Worm (Caenorhabditis elegans) whole organism, young adult: Measurements from ENCODE around the gene T24E12.6.
A peak's percentile ranks its signal among the peaks of the same experiment; 100 is the strongest.

Source experiments
- F10E7.11 ChIP-seq: sonication (generic microtip); optimal IDR thresholded peaks from 2 replicates; lab custom pipeline; 2017; ENCODE audit warnings: mild to moderate bottlenecking, missing genetic modification characterization, moderate library complexity, missing compliant biosample characterization
- F23B12.7 ChIP-seq: sonication (generic microtip); optimal IDR thresholded peaks from 2 replicates; lab custom pipeline; 2017; ENCODE audit warnings: missing genetic modification characterization, mild to moderate bottlenecking, missing compliant biosample characterization, antibody characterized with exemption, moderate library complexity; ENCODE audit not compliant: insufficient read depth
- F37B4.10 ChIP-seq: fragments of 200-800 bp; sonication (Bioruptor generic); IDR thresholded peaks from 2 replicates; pipeline ENCODE4 v1.3.6; 2022; ENCODE audit warnings: missing genetic modification characterization, missing compliant biosample characterization
- F39B2.1 ChIP-seq: fragments of 200-800 bp; sonication (Bioruptor generic); IDR thresholded peaks from 2 replicates; pipeline ENCODE4 v1.3.6; 2022; ENCODE audit warnings: missing genetic modification reagents, missing genetic modification characterization, missing compliant biosample characterization
- F57C9.4 ChIP-seq: sonication (generic microtip); optimal IDR thresholded peaks from 2 replicates; lab custom pipeline; 2017; ENCODE audit warnings: mild to moderate bottlenecking, missing genetic modification characterization, missing compliant biosample characterization
- K11D2.4 ChIP-seq: fragments of 200-800 bp; sonication (Bioruptor generic); IDR thresholded peaks from 2 replicates; pipeline ENCODE4 v1.3.6; 2022; ENCODE audit warnings: missing genetic modification reagents, missing genetic modification characterization, missing compliant biosample characterization
- K12H6.12 ChIP-seq: fragments of 200-800 bp; sonication (Bioruptor generic); optimal IDR thresholded peaks from 2 replicates; lab custom pipeline; 2018; ENCODE audit warnings: mild to moderate bottlenecking, missing genetic modification characterization, missing compliant biosample characterization
- T07F8.4 ChIP-seq: sonication (generic microtip); optimal IDR thresholded peaks from 2 replicates; lab custom pipeline; 2016; ENCODE audit warnings: mild to moderate bottlenecking, missing genetic modification characterization, moderate library complexity, missing compliant biosample characterization
- T26A5.8 ChIP-seq: sonication (generic microtip); optimal IDR thresholded peaks from 2 replicates; lab custom pipeline; 2016; ENCODE audit warnings: missing genetic modification characterization, missing compliant biosample characterization
- Y56A3A.18 ChIP-seq: fragments of 200-800 bp; sonication (Bioruptor generic); IDR thresholded peaks from 2 replicates; pipeline ENCODE4 v1.3.6; 2022; ENCODE audit warnings: missing genetic modification reagents, missing genetic modification characterization, missing compliant biosample characterization
- Y79H2A.3 ChIP-seq: fragments of 200-800 bp; sonication (Bioruptor generic); conservative IDR thresholded peaks from 2 replicates; pipeline ENCODE4 v1.3.6; 2022; ENCODE audit warnings: missing genetic modification reagents, missing genetic modification characterization, missing compliant biosample characterization
- ZK185.1 ChIP-seq: sonication (generic microtip); optimal IDR thresholded peaks from 2 replicates; lab custom pipeline; 2016; ENCODE audit warnings: mild to moderate bottlenecking, missing genetic modification characterization, missing compliant biosample characterization; ENCODE audit not compliant: poor library complexity, severe bottlenecking
- akir-1 ChIP-seq: fragments of 200-800 bp; sonication (Bioruptor generic); optimal IDR thresholded peaks from 2 replicates; lab custom pipeline; 2018; ENCODE audit warnings: mild to moderate bottlenecking, missing genetic modification characterization, moderate library complexity, missing compliant biosample characterization
- aptf-3 ChIP-seq: fragments of 200-800 bp; sonication (Bioruptor generic); IDR thresholded peaks from 2 replicates; pipeline ENCODE4 v1.3.6; 2022; ENCODE audit warnings: missing genetic modification characterization, missing compliant biosample characterization
- ccch-3 ChIP-seq: fragments of 200-800 bp; sonication (Bioruptor generic); optimal IDR thresholded peaks from 2 replicates; lab custom pipeline; 2018; ENCODE audit warnings: mild to moderate bottlenecking, missing genetic modification characterization, missing compliant biosample characterization
- chd-7 ChIP-seq: sonication (generic microtip); optimal IDR thresholded peaks from 2 replicates; lab custom pipeline; 2016; ENCODE audit warnings: mild to moderate bottlenecking, missing genetic modification characterization, moderate library complexity, missing compliant biosample characterization
- die-1 ChIP-seq: sonication (generic microtip); optimal IDR thresholded peaks from 2 replicates; lab custom pipeline; 2016; ENCODE audit warnings: missing genotype, mild to moderate bottlenecking, missing genetic modification characterization, missing compliant biosample characterization
- dpff-1 ChIP-seq: sonication (generic microtip); optimal IDR thresholded peaks from 2 replicates; lab custom pipeline; 2017; ENCODE audit warnings: mild to moderate bottlenecking, missing genetic modification characterization, missing compliant biosample characterization
- egrh-3 ChIP-seq: fragments of 200-800 bp; sonication (Bioruptor generic); IDR thresholded peaks from 2 replicates; pipeline ENCODE4 v1.3.6; 2022; ENCODE audit warnings: missing genetic modification reagents, missing genetic modification characterization, missing compliant biosample characterization
- fkh-3 ChIP-seq: sonication (generic microtip); optimal IDR thresholded peaks from 2 replicates; lab custom pipeline; 2016; ENCODE audit warnings: mild to moderate bottlenecking, missing genetic modification characterization, missing compliant biosample characterization
- hlh-12 ChIP-seq: sonication (generic microtip); optimal IDR thresholded peaks from 2 replicates; lab custom pipeline; 2016; ENCODE audit warnings: missing genetic modification characterization, missing compliant biosample characterization
- hmg-20 ChIP-seq: fragments of 200-800 bp; sonication (Bioruptor generic); IDR thresholded peaks from 2 replicates; pipeline ENCODE4 v1.3.6; 2022; ENCODE audit warnings: missing genetic modification reagents, missing genetic modification characterization, missing compliant biosample characterization
- hrde-1 ChIP-seq: sonication (generic microtip); optimal IDR thresholded peaks from 2 replicates; lab custom pipeline; 2016; ENCODE audit warnings: missing genetic modification characterization, mild to moderate bottlenecking, missing compliant biosample characterization, moderate library complexity, missing genotype, missing genetic modification reagents, borderline replicate concordance
- let-526 ChIP-seq: fragments of 200-800 bp; sonication (Bioruptor generic); IDR thresholded peaks from 2 replicates; pipeline ENCODE4 v1.3.6; 2022; ENCODE audit warnings: missing genetic modification reagents, missing genetic modification characterization, missing compliant biosample characterization
- let-607 ChIP-seq, 2 experiments: fragments of 200-800 bp in 1 of 2; sonication (Bioruptor generic) in 1 of 2; sonication (generic microtip) in 1 of 2; optimal IDR thresholded peaks; 2 replicates each; lab custom pipeline; 2016 to 2018; ENCODE audit warnings: mild to moderate bottlenecking in 2 of 2, missing compliant biosample characterization in 2 of 2, missing genetic modification characterization in 2 of 2, moderate library complexity in 2 of 2, missing genotype in 1 of 2
- lin-26 ChIP-seq: fragments of 200-800 bp; sonication (Bioruptor generic); IDR thresholded peaks from 2 replicates; pipeline ENCODE4 v1.3.6; 2022; ENCODE audit warnings: missing genetic modification reagents, missing genetic modification characterization, missing compliant biosample characterization
- madf-3 ChIP-seq: fragments of 200-800 bp; sonication (Bioruptor generic); IDR thresholded peaks from 2 replicates; pipeline ENCODE4 v1.3.6; 2022; ENCODE audit warnings: missing genetic modification reagents, missing genetic modification characterization, missing compliant biosample characterization
- madf-6 ChIP-seq: fragments of 200-800 bp; sonication (Bioruptor generic); IDR thresholded peaks from 2 replicates; pipeline ENCODE4 v1.3.6; 2022; ENCODE audit warnings: missing genetic modification reagents, missing genetic modification characterization, missing compliant biosample characterization
- mes-4 ChIP-seq: sonication (generic microtip); optimal IDR thresholded peaks from 2 replicates; lab custom pipeline; 2016; ENCODE audit warnings: missing genotype, missing genetic modification characterization, missing compliant biosample characterization
- mxl-1 ChIP-seq: sonication (generic microtip); optimal IDR thresholded peaks from 2 replicates; lab custom pipeline; 2016; ENCODE audit warnings: missing genetic modification characterization, missing compliant biosample characterization
- nfya-1 ChIP-seq: sonication (generic microtip); optimal IDR thresholded peaks from 2 replicates; lab custom pipeline; 2017; ENCODE audit warnings: antibody characterized with exemption, missing compliant biosample characterization, missing genetic modification characterization, borderline replicate concordance; ENCODE audit not compliant: insufficient read depth
- nfyb-1 ChIP-seq: fragments of 200-800 bp; sonication (Bioruptor generic); IDR thresholded peaks from 2 replicates; pipeline ENCODE4 v1.3.6; 2022; ENCODE audit warnings: missing genetic modification reagents, missing genetic modification characterization, missing compliant biosample characterization
- pbrm-1 ChIP-seq: fragments of 200-800 bp; sonication (Bioruptor generic); IDR thresholded peaks from 2 replicates; pipeline ENCODE4 v1.3.6; 2022; ENCODE audit warnings: missing genetic modification reagents, missing genetic modification characterization, missing compliant biosample characterization
- rpc-1 ChIP-seq, 2 experiments: fragments of 150-350 bp in 1 of 2; sonication (generic microtip) in 1 of 2; optimal IDR thresholded peaks; 2 replicates each; lab custom pipeline; 2014 to 2018; ENCODE audit warnings: missing biosample characterization in 1 of 2, missing genetic modification characterization in 1 of 2, missing genetic modification reagents in 1 of 2, missing genotype in 1 of 2
- sdz-38 ChIP-seq: sonication (generic microtip); optimal IDR thresholded peaks from 2 replicates; lab custom pipeline; 2016; ENCODE audit warnings: missing genotype, missing genetic modification characterization, missing compliant biosample characterization
- unc-130 ChIP-seq: sonication (generic microtip); optimal IDR thresholded peaks from 2 replicates; lab custom pipeline; 2016; ENCODE audit warnings: missing genetic modification reagents, missing genetic modification characterization, missing compliant biosample characterization
- ztf-22 ChIP-seq: fragments of 200-800 bp; sonication (Bioruptor generic); optimal IDR thresholded peaks from 2 replicates; lab custom pipeline; 2018; ENCODE audit warnings: mild to moderate bottlenecking, missing genetic modification characterization, moderate library complexity, missing compliant biosample characterization
- ztf-25 ChIP-seq: fragments of 200-800 bp; sonication (Bioruptor generic); IDR thresholded peaks from 2 replicates; pipeline ENCODE4 v1.3.6; 2022; ENCODE audit warnings: missing genetic modification reagents, missing genetic modification characterization, missing compliant biosample characterization
- ztf-26 ChIP-seq: sonication (generic microtip); optimal IDR thresholded peaks from 2 replicates; lab custom pipeline; 2017; ENCODE audit warnings: missing genetic modification characterization, missing compliant biosample characterization
- ztf-28 ChIP-seq: fragments of 200-800 bp; sonication (Bioruptor generic); IDR thresholded peaks from 2 replicates; pipeline ENCODE4 v1.3.6; 2022; ENCODE audit warnings: missing genetic modification reagents, missing genetic modification characterization, missing compliant biosample characterization
- ztf-3 ChIP-seq: fragments of 200-800 bp; sonication (Bioruptor generic); optimal IDR thresholded peaks from 2 replicates; lab custom pipeline; 2018; ENCODE audit warnings: mild to moderate bottlenecking, missing genetic modification characterization, missing compliant biosample characterization

The T24E12.6 gene

DNA sequence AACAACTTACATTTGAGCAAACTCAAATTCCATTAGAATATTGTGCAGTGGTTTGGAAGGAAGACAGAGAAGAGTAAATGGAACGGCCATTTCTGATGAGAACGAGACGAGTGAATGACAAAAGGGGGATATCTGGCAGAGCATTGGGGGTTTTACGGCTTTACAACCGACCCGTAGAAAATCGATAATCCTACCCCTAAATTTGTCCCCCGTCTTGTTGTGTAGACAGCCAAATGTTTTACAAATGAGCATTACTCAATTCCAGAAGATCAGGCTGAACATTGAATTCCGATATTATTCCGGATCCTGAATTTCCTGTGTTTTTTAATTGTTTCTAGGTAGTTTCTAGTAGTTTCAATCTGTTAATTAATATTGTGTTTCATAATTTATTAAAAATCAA lies 31.8 kb upstream of the T24E12.6 start, which contains the start of gene fbxb-99:
fbxb-99 (minus strand) TSS at position 101 of the 400 bp plus-strand sequence.
- TF ChIP-seq Y56A3A.18 (GFP tag; lab: Robert Waterston, UW) = no peak
- no peak for TF ChIP-seq T26A5.8 (tag; lab: Kevin White, UChicago)
- no peak for TF ChIP-seq let-526
- TF ChIP-seq rpc-1 (optimal IDR thresholded peaks at IDR 0.05; lab: Kevin White, UChicago) = no peak
- no peak for TF ChIP-seq rpc-1 (tag; optimal IDR thresholded peaks at IDR 0.05; lab: Kevin White, UChicago)

ce11 chrII:3788356-3788962 lies 27.0 kb upstream of the T24E12.6 start:
- no peak for TF ChIP-seq K12H6.12 (tag; lab: Kevin White, UChicago)
- no peak for TF ChIP-seq mes-4 (tag; lab: Kevin White, UChicago)
- no peak for TF ChIP-seq madf-3 (GFP tag; lab: Robert Waterston, UW)
- TF ChIP-seq sdz-38 = no peak
- no peak for TF ChIP-seq ztf-26 (tag; lab: Kevin White, UChicago)
- TF ChIP-seq ZK185.1 (tag; lab: Kevin White, UChicago) = no peak
- TF ChIP-seq hlh-12 (tag; lab: Kevin White, UChicago) = no peak
- TF ChIP-seq madf-6 (GFP tag; lab: Robert Waterston, UW) = no peak
- no peak for TF ChIP-seq ccch-3 (GFP tag; lab: Kevin White, UChicago)
- TF ChIP-seq rpc-1 (optimal IDR thresholded peaks at IDR 0.05; lab: Kevin White, UChicago) = no peak
- no peak for TF ChIP-seq rpc-1 (tag; optimal IDR thresholded peaks at IDR 0.05; lab: Kevin White, UChicago)
- TF ChIP-seq Y79H2A.3 (GFP tag; lab: Robert Waterston, UW) = no peak
- no peak for TF ChIP-seq F39B2.1 (GFP tag; lab: Robert Waterston, UW)
- no peak for TF ChIP-seq T07F8.4 (tag; lab: Kevin White, UChicago)
- TF ChIP-seq unc-130 (GFP tag; lab: Kevin White, UChicago) = no peak
- TF ChIP-seq F23B12.7 (tag; lab: Kevin White, UChicago) = no peak
- TF ChIP-seq mxl-1 = no peak
- no peak for TF ChIP-seq T26A5.8 (tag; lab: Kevin White, UChicago)

ce11 chrII:3787151-3787550 lies 25.7 kb upstream of the T24E12.6 start, which contains the start of gene T24E12.13:
Gene T24E12.13 (plus strand): TSS chrII:3787451.
- TF ChIP-seq Y56A3A.18 (GFP tag; lab: Robert Waterston, UW) = no peak
- no peak for TF ChIP-seq dpff-1
- no peak for TF ChIP-seq chd-7 (tag; lab: Kevin White, UChicago)
- no peak for TF ChIP-seq F57C9.4 (tag; lab: Kevin White, UChicago)
- no peak for TF ChIP-seq fkh-3
- TF ChIP-seq hrde-1 (tag; lab: Kevin White, UChicago) = no peak
- TF ChIP-seq K11D2.4 (GFP tag; lab: Robert Waterston, UW) = no peak
- TF ChIP-seq F39B2.1 (GFP tag; lab: Robert Waterston, UW) = no peak
- TF ChIP-seq ztf-3 (GFP tag; lab: Kevin White, UChicago) = no peak

ce11 chrII:3786538-3786937 lies 25.0 kb upstream of the T24E12.6 start:
- TF ChIP-seq ztf-25 (GFP tag; lab: Robert Waterston, UW) = no peak
- TF ChIP-seq die-1 (tag; lab: Kevin White, UChicago) = no peak
- TF ChIP-seq K11D2.4 (GFP tag; lab: Robert Waterston, UW) = no peak
- no peak for TF ChIP-seq let-607 (tag; optimal IDR thresholded peaks at IDR 0.05; lab: Kevin White, UChicago)
- no peak for TF ChIP-seq lin-26 (GFP tag; lab: Robert Waterston, UW)
- TF ChIP-seq egrh-3 (GFP tag; lab: Robert Waterston, UW) = no peak
- TF ChIP-seq chd-7 (tag; lab: Kevin White, UChicago) = no peak
- TF ChIP-seq ztf-22 (GFP tag; lab: Kevin White, UChicago) = peak; percentile 65
- TF ChIP-seq ztf-3 (GFP tag; lab: Kevin White, UChicago) = no peak
- no peak for TF ChIP-seq F37B4.10 (GFP tag; lab: Robert Waterston, UW)
- TF ChIP-seq fkh-3 = no peak
- no peak for TF ChIP-seq hmg-20 (GFP tag; lab: Robert Waterston, UW)
- no peak for TF ChIP-seq nfya-1
- TF ChIP-seq pbrm-1 (GFP tag; lab: Robert Waterston, UW) = no peak
- TF ChIP-seq ztf-28 (GFP tag; lab: Robert Waterston, UW) = no peak
- no peak for TF ChIP-seq akir-1
- no peak for TF ChIP-seq F10E7.11 (tag; lab: Kevin White, UChicago)
- TF ChIP-seq F57C9.4 (tag; lab: Kevin White, UChicago) = no peak
- TF ChIP-seq Y79H2A.3 (GFP tag; lab: Robert Waterston, UW) = no peak
- TF ChIP-seq rpc-1 (optimal IDR thresholded peaks at IDR 0.05; lab: Kevin White, UChicago) = no peak
- TF ChIP-seq rpc-1 (tag; optimal IDR thresholded peaks at IDR 0.05; lab: Kevin White, UChicago) = no peak
- peak; percentile 52; the same call in 1 of the 2 replicates for TF ChIP-seq nfyb-1 (GFP tag; lab: Robert Waterston, UW)
- no peak for TF ChIP-seq unc-130 (GFP tag; lab: Kevin White, UChicago)
- no peak for TF ChIP-seq aptf-3 (GFP tag; lab: Robert Waterston, UW)
